Worm (Caenorhabditis elegans): ENCODE results near the gene rol-6.

Gene rol-6

DNA sequence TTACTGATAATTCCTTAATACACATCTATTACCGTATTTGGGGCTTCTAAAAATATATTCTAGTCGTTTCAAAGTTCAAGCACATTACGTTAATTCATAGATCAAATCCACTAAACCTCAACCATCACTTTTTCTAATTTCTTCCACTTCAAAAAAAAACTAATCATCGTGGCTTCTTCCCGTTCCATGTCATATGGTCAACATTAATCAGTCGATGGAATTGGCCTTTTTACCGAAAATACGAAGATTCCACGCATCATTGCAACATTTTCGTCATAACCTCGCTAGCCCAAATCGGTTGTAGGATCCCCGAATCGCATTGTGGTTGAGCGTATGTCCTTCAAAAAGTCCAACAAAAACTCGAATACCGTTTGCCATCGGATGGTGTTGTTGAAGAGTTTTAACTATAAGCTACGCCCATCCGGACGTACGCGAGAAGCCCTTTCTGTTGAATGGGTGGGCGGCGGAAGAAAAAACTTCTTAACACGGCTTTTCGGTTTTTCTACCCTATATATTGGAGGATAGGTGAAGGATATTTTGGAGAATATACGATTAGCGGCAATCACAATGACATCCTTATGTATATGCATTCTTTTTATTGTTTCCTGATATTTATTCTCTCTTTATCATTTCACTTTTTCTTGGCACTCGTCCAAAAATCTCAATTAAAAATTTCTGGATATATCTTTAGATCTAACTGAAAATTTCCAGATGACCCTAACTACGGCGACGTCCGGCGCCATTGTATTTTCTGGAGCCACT lies at the start of gene rol-6:
rol-6 (plus strand) TSS at position 712 of the 762 bp plus-strand sequence.
- TF ChIP-seq syd-9 (tag; optimal IDR thresholded peaks at IDR 0.05) = no peak
- TF ChIP-seq hlh-15 (tag; optimal IDR thresholded peaks at IDR 0.05) = no peak
- TF ChIP-seq ets-4 (tag; optimal IDR thresholded peaks at IDR 0.05) = no peak
- no peak for TF ChIP-seq ceh-31 (tag; optimal IDR thresholded peaks at IDR 0.05)
- no peak for TF ChIP-seq ceh-18 (tag; optimal IDR thresholded peaks at IDR 0.05)
- no peak for TF ChIP-seq ceh-14 (tag; optimal IDR thresholded peaks at IDR 0.05)

ce11 chrII:8683933-8684332 lies 48.9 kb upstream of the rol-6 start:
- no peak for TF ChIP-seq pha-2 (tag; optimal IDR thresholded peaks at IDR 0.05)
- peak; percentile 7 for TF ChIP-seq ceh-14 (tag; optimal IDR thresholded peaks at IDR 0.05)
- peak; percentile 8 for TF ChIP-seq unc-86 (tag; optimal IDR thresholded peaks at IDR 0.05)
- TF ChIP-seq unc-42 (tag; optimal IDR thresholded peaks at IDR 0.05) = peak; percentile 37
- TF ChIP-seq elt-2 (tag; optimal IDR thresholded peaks at IDR 0.05) = no peak
- no peak for TF ChIP-seq npax-4 (tag; optimal IDR thresholded peaks at IDR 0.05)

ce11 chrII:8684824-8685223 lies 48.0 kb upstream of the rol-6 start, which contains the start of gene hgap-2:
TSS of gene hgap-2 (minus strand) at chrII:8684924.
- TF ChIP-seq ceh-24 (tag; optimal IDR thresholded peaks at IDR 0.05) = no peak
- TF ChIP-seq pag-3 (tag; optimal IDR thresholded peaks at IDR 0.05; ENCODE audit: borderline replicate concordance) = no peak
- no peak for TF ChIP-seq fkh-6 (tag; optimal IDR thresholded peaks at IDR 0.05)
- no peak for TF ChIP-seq nhr-11 (tag; optimal IDR thresholded peaks at IDR 0.05)

DNA sequence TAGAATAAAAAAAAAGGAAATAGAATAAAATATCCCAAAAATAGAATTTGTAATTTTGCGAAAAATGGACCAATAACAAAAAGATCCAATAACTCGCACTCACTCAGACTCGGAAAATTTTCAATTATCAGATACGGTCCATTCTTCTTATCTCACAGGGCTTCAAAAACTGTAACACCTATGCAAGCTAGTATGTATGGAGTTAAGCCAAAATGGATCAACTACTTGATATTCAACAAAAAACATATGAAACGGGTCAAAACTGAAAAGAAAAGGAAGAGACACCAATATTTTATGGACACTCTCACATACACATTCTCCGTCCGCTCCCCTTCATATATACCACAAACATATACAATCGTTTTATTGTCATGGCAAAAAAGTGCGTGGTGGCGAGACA lies 47.2 kb upstream of the rol-6 start, which contains the start of gene C34C6.9:
C34C6.9 (plus strand) TSS at position 301 of the 400 bp plus-strand sequence.
- TF ChIP-seq sdc-2 (tag; optimal IDR thresholded peaks at IDR 0.05) (no peak), ceh-31 (tag; optimal IDR thresholded peaks at IDR 0.05) (no peak), nfya-1 (tag; optimal IDR thresholded peaks at IDR 0.05) (no peak), hlh-8 (tag; optimal IDR thresholded peaks at IDR 0.05) (no peak)

- TF ChIP-seq eyg-1 (tag; optimal IDR thresholded peaks at IDR 0.05) (no peak), rnt-1 (tag; optimal IDR thresholded peaks at IDR 0.05) (no peak), tbx-2 (tag; optimal IDR thresholded peaks at IDR 0.05) (no peak), ref-2 (tag; optimal IDR thresholded peaks at IDR 0.05) (no peak), T23F11.4 (GFP tag; optimal IDR thresholded peaks at IDR 0.05) (no peak), pha-4 (tag; optimal IDR thresholded peaks at IDR 0.05) (no peak), elt-4 (tag; optimal IDR thresholded peaks at IDR 0.05) (no peak), fkh-6 (tag; optimal IDR thresholded peaks at IDR 0.05) (no peak), zip-5 (tag; optimal IDR thresholded peaks at IDR 0.05) (no peak)
These were observed 41.4 kb upstream of the rol-6 start, which contains the start of gene C34C6.3 for ce11 chrII:8691344-8691960. TSS of gene C34C6.3 (plus strand) at chrII:8691910.

ce11 chrII:8695783-8696182 lies 37.1 kb upstream of the rol-6 start, which contains the start of gene C34C6.10:
TSS of gene C34C6.10 (minus strand) at chrII:8695883.
- TF ChIP-seq ceh-2 (tag; optimal IDR thresholded peaks at IDR 0.05) (no peak), ceh-31 (tag; optimal IDR thresholded peaks at IDR 0.05) (no peak), Y22D7AL.16 (tag; optimal IDR thresholded peaks at IDR 0.05) (no peak), T23F11.4 (GFP tag; optimal IDR thresholded peaks at IDR 0.05) (no peak), ceh-45 (GFP tag; IDR thresholded peaks at IDR 0.05) (no peak), hlh-30 (tag; optimal IDR thresholded peaks at IDR 0.05; ENCODE audit: insufficient read depth) (no peak), ceh-18 (tag; optimal IDR thresholded peaks at IDR 0.05) (no peak), ceh-9 (tag; optimal IDR thresholded peaks at IDR 0.05) (no peak), ceh-22 (tag; optimal IDR thresholded peaks at IDR 0.05) (no peak), hlh-15 (tag; optimal IDR thresholded peaks at IDR 0.05) (no peak), elt-2 (tag; optimal IDR thresholded peaks at IDR 0.05) (no peak), eyg-1 (tag; optimal IDR thresholded peaks at IDR 0.05) (no peak), rnt-1 (tag; optimal IDR thresholded peaks at IDR 0.05) (no peak), ceh-34 (tag; optimal IDR thresholded peaks at IDR 0.05) (no peak), K02D7.2 (tag; optimal IDR thresholded peaks at IDR 0.05) (no peak), pat-9 (tag; optimal IDR thresholded peaks at IDR 0.05) (no peak), pax-1 (tag; optimal IDR thresholded peaks at IDR 0.05) (no peak), pha-2 (tag; optimal IDR thresholded peaks at IDR 0.05) (no peak), unc-55 (GFP tag; optimal IDR thresholded peaks at IDR 0.05) (no peak)

All from whole organism, late embryonic.